Worm (Caenorhabditis elegans) whole organism, young adult: ENCODE data around the gene gpd-2.

Experiments
- B0035.1 ChIP-seq: sonication (generic microtip); optimal IDR thresholded peaks from 2 replicates; lab custom pipeline; 2016; ENCODE audit warnings: missing genetic modification characterization, mild to moderate bottlenecking, missing compliant biosample characterization, missing genotype, missing genetic modification reagents
- C17E4.6 ChIP-seq: fragments of 200-800 bp; sonication (Bioruptor generic); IDR thresholded peaks from 2 replicates; pipeline ENCODE4 v1.3.6; 2022; ENCODE audit warnings: missing genetic modification reagents, missing genetic modification characterization, missing compliant biosample characterization
- F22D6.2 ChIP-seq: sonication (generic microtip); optimal IDR thresholded peaks from 2 replicates; lab custom pipeline; 2016; ENCODE audit warnings: mild to moderate bottlenecking, missing genetic modification characterization, missing compliant biosample characterization
- F52B5.7 ChIP-seq: sonication (generic microtip); optimal IDR thresholded peaks from 2 replicates; lab custom pipeline; 2016; ENCODE audit warnings: mild to moderate bottlenecking, missing genetic modification characterization, missing compliant biosample characterization
- Y53F4B.3 ChIP-seq: fragments of 200-800 bp; sonication (Bioruptor generic); IDR thresholded peaks from 2 replicates; pipeline ENCODE4 v1.3.6; 2022; ENCODE audit warnings: missing genetic modification reagents, missing genetic modification characterization, missing compliant biosample characterization
- Y95B8A.8 ChIP-seq: fragments of 200-800 bp; sonication (Bioruptor generic); IDR thresholded peaks from 2 replicates; pipeline ENCODE4 v1.3.6; 2022; ENCODE audit warnings: missing genetic modification reagents, missing genetic modification characterization, missing compliant biosample characterization
- ZK185.1 ChIP-seq: sonication (generic microtip); optimal IDR thresholded peaks from 2 replicates; lab custom pipeline; 2016; ENCODE audit warnings: mild to moderate bottlenecking, missing genetic modification characterization, missing compliant biosample characterization; ENCODE audit not compliant: poor library complexity, severe bottlenecking
- attf-3 ChIP-seq: fragments of 200-800 bp; sonication (Bioruptor generic); conservative IDR thresholded peaks from 2 replicates; pipeline ENCODE4 v1.3.6; 2022; ENCODE audit warnings: missing genetic modification reagents, missing genetic modification characterization, missing compliant biosample characterization
- ceh-58 ChIP-seq: fragments of 200-800 bp; sonication (Bioruptor generic); IDR thresholded peaks from 2 replicates; pipeline ENCODE4 v1.3.6; 2022; ENCODE audit warnings: missing genetic modification characterization, missing compliant biosample characterization
- dox-1 ChIP-seq: fragments of 200-800 bp; sonication (Bioruptor generic); IDR thresholded peaks from 2 replicates; pipeline ENCODE4 v1.3.6; 2022; ENCODE audit warnings: missing genetic modification reagents, missing genetic modification characterization, missing compliant biosample characterization
- dpff-1 ChIP-seq: sonication (generic microtip); optimal IDR thresholded peaks from 2 replicates; lab custom pipeline; 2017; ENCODE audit warnings: mild to moderate bottlenecking, missing genetic modification characterization, missing compliant biosample characterization
- egl-18 ChIP-seq: fragments of 200-800 bp; sonication (Bioruptor generic); IDR thresholded peaks from 2 replicates; pipeline ENCODE4 v1.3.6; 2022; ENCODE audit warnings: missing genetic modification reagents, missing genetic modification characterization, missing compliant biosample characterization
- ekl-4 ChIP-seq: fragments of 200-800 bp; sonication (Bioruptor generic); IDR thresholded peaks from 2 replicates; pipeline ENCODE4 v1.3.6; 2022; ENCODE audit warnings: missing genetic modification reagents, missing genetic modification characterization, missing compliant biosample characterization
- hmg-20 ChIP-seq: fragments of 200-800 bp; sonication (Bioruptor generic); IDR thresholded peaks from 2 replicates; pipeline ENCODE4 v1.3.6; 2022; ENCODE audit warnings: missing genetic modification reagents, missing genetic modification characterization, missing compliant biosample characterization
- hsf-1 ChIP-seq: fragments of 200-800 bp; sonication (Bioruptor generic); IDR thresholded peaks from 2 replicates; pipeline ENCODE4 v1.3.6; 2022; ENCODE audit warnings: missing genetic modification reagents, missing genetic modification characterization, missing compliant biosample characterization
- let-526 ChIP-seq: fragments of 200-800 bp; sonication (Bioruptor generic); IDR thresholded peaks from 2 replicates; pipeline ENCODE4 v1.3.6; 2022; ENCODE audit warnings: missing genetic modification reagents, missing genetic modification characterization, missing compliant biosample characterization
- lin-26 ChIP-seq: fragments of 200-800 bp; sonication (Bioruptor generic); IDR thresholded peaks from 2 replicates; pipeline ENCODE4 v1.3.6; 2022; ENCODE audit warnings: missing genetic modification reagents, missing genetic modification characterization, missing compliant biosample characterization
- lin-35 ChIP-seq, 3 experiments: fragments of 150-350 bp in 2 of 3; sonication (generic microtip) in 1 of 3; optimal IDR thresholded peaks; 2 replicates each; lab custom pipeline; 2014 to 2018; ENCODE audit warnings: missing biosample characterization in 3 of 3, missing genetic modification characterization in 3 of 3, missing genetic modification reagents in 3 of 3
- lir-1 ChIP-seq: fragments of 200-800 bp; sonication (Bioruptor generic); conservative IDR thresholded peaks from 2 replicates; pipeline ENCODE4 v1.3.6; 2022; ENCODE audit warnings: missing genetic modification reagents, missing genetic modification characterization, missing compliant biosample characterization
- lsy-27 ChIP-seq: sonication (generic microtip); optimal IDR thresholded peaks from 2 replicates; lab custom pipeline; 2017; ENCODE audit warnings: missing genetic modification characterization, mild to moderate bottlenecking, missing compliant biosample characterization, antibody characterized with exemption, missing genotype, borderline replicate concordance; ENCODE audit not compliant: insufficient read depth
- madf-10 ChIP-seq: sonication (generic microtip); optimal IDR thresholded peaks from 2 replicates; lab custom pipeline; 2016; ENCODE audit warnings: mild to moderate bottlenecking, missing genetic modification characterization, missing compliant biosample characterization
- madf-3 ChIP-seq: fragments of 200-800 bp; sonication (Bioruptor generic); IDR thresholded peaks from 2 replicates; pipeline ENCODE4 v1.3.6; 2022; ENCODE audit warnings: missing genetic modification reagents, missing genetic modification characterization, missing compliant biosample characterization
- mel-28 ChIP-seq: sonication (generic microtip); optimal IDR thresholded peaks from 2 replicates; lab custom pipeline; 2016; ENCODE audit warnings: borderline replicate concordance, mild to moderate bottlenecking, missing genetic modification characterization, missing compliant biosample characterization
- mes-4 ChIP-seq: sonication (generic microtip); optimal IDR thresholded peaks from 2 replicates; lab custom pipeline; 2016; ENCODE audit warnings: missing genotype, missing genetic modification characterization, missing compliant biosample characterization
- mxl-1 ChIP-seq: sonication (generic microtip); optimal IDR thresholded peaks from 2 replicates; lab custom pipeline; 2016; ENCODE audit warnings: missing genetic modification characterization, missing compliant biosample characterization
- nfya-1 ChIP-seq: sonication (generic microtip); optimal IDR thresholded peaks from 2 replicates; lab custom pipeline; 2017; ENCODE audit warnings: antibody characterized with exemption, missing compliant biosample characterization, missing genetic modification characterization, borderline replicate concordance; ENCODE audit not compliant: insufficient read depth
- nfyb-1 ChIP-seq: fragments of 200-800 bp; sonication (Bioruptor generic); IDR thresholded peaks from 2 replicates; pipeline ENCODE4 v1.3.6; 2022; ENCODE audit warnings: missing genetic modification reagents, missing genetic modification characterization, missing compliant biosample characterization
- nhr-27 ChIP-seq: fragments of 200-800 bp; sonication (Bioruptor generic); optimal IDR thresholded peaks from 2 replicates; lab custom pipeline; 2018; ENCODE audit warnings: mild to moderate bottlenecking, missing genetic modification characterization, moderate library complexity, missing compliant biosample characterization
- pha-4 ChIP-seq: fragments of 150-350 bp; sonication (generic microtip); optimal IDR thresholded peaks from 2 replicates; lab custom pipeline; 2014; ENCODE audit warnings: missing biosample characterization, missing genetic modification reagents, missing genetic modification characterization
- snpc-4 ChIP-seq, 5 experiments: fragments of 150-350 bp in 1 of 5; sonication (generic microtip) in 4 of 5; optimal IDR thresholded peaks; 2 replicates each; lab custom pipeline; 2014 to 2018; ENCODE audit warnings: missing genetic modification characterization in 5 of 5, missing biosample characterization in 3 of 5, antibody characterized with exemption in 2 of 5, mild to moderate bottlenecking in 2 of 5, missing compliant biosample characterization in 2 of 5, missing genotype in 2 of 5, moderate library complexity in 2 of 5, missing genetic modification reagents in 1 of 5
- somi-1 ChIP-seq: fragments of 200-800 bp; sonication (Bioruptor generic); optimal IDR thresholded peaks from 2 replicates; lab custom pipeline; 2018; ENCODE audit warnings: mild to moderate bottlenecking, missing genetic modification characterization, missing compliant biosample characterization
- sptf-2 ChIP-seq: fragments of 200-800 bp; sonication (Bioruptor generic); optimal IDR thresholded peaks from 2 replicates; lab custom pipeline; 2018; ENCODE audit warnings: mild to moderate bottlenecking, missing genetic modification characterization, missing compliant biosample characterization
- zfh-2 ChIP-seq: fragments of 200-800 bp; sonication (Bioruptor generic); conservative IDR thresholded peaks from 2 replicates; pipeline ENCODE4 v1.3.6; 2022; ENCODE audit warnings: missing genetic modification reagents, missing genetic modification characterization, missing compliant biosample characterization
- ztf-18 ChIP-seq: sonication (generic microtip); optimal IDR thresholded peaks from 2 replicates; lab custom pipeline; 2016; ENCODE audit warnings: missing genotype, mild to moderate bottlenecking, missing genetic modification characterization, missing compliant biosample characterization
- ztf-28 ChIP-seq: fragments of 200-800 bp; sonication (Bioruptor generic); IDR thresholded peaks from 2 replicates; pipeline ENCODE4 v1.3.6; 2022; ENCODE audit warnings: missing genetic modification reagents, missing genetic modification characterization, missing compliant biosample characterization

gpd-2 gene

ce11 chrX:3114306-3115133 is at the start of gene gpd-2:
Gene gpd-2 (minus strand): TSS chrX:3114689.
- no peak for TF ChIP-seq mxl-1 (tag; lab: Kevin White, UChicago)
- peak; percentile 80 for TF ChIP-seq ZK185.1 (tag; lab: Kevin White, UChicago)
- no peak for TF ChIP-seq C17E4.6 (GFP tag; lab: Robert Waterston, UW)
- TF ChIP-seq snpc-4 (GFP tag; optimal IDR thresholded peaks at IDR 0.05; lab: Kevin White, UChicago), result no peak
- TF ChIP-seq snpc-4 (tag; optimal IDR thresholded peaks at IDR 0.05; lab: Kevin White, UChicago), result no peak
- no peak for TF ChIP-seq dpff-1 (tag; lab: Kevin White, UChicago)
- TF ChIP-seq B0035.1, result no peak
- TF ChIP-seq ekl-4 (GFP tag; lab: Robert Waterston, UW), result peak; percentile 23; the same call in 1 of the 2 replicates
- no peak for TF ChIP-seq lin-35 (GFP tag; optimal IDR thresholded peaks at IDR 0.05; lab: Kevin White, UChicago)
- 0 out of 2 replicates have a peak, but pooled peaks have one; percentile 31 for TF ChIP-seq let-526 (GFP tag; lab: Robert Waterston, UW)
- TF ChIP-seq lir-1 (GFP tag; lab: Robert Waterston, UW), result no peak
- no peak for TF ChIP-seq sptf-2 (GFP tag; lab: Kevin White, UChicago)
- 0 out of 2 replicates have a peak, but pooled peaks have one; percentile 22 for TF ChIP-seq dox-1
- TF ChIP-seq zfh-2 (GFP tag; lab: Robert Waterston, UW), result no peak
- TF ChIP-seq Y53F4B.3, result no peak
- no peak for TF ChIP-seq Y95B8A.8 (GFP tag; lab: Robert Waterston, UW)
- peak; percentile 43; the same call in 1 of the 2 replicates for TF ChIP-seq madf-3 (GFP tag; lab: Robert Waterston, UW)
- TF ChIP-seq ztf-18 (tag; lab: Kevin White, UChicago), result no peak
- TF ChIP-seq nfyb-1, result peak; percentile 66

ce11 chrX:3163972-3164575 is 49.6 kb upstream of the gpd-2 start, which contains the start of gene syx-6:
Gene syx-6 (plus strand): TSS chrX:3164525.
- TF ChIP-seq snpc-4 (GFP tag; optimal IDR thresholded peaks at IDR 0.05; lab: Kevin White, UChicago) (no peak), snpc-4 (tag; optimal IDR thresholded peaks at IDR 0.05; lab: Kevin White, UChicago) (no peak), lin-26 (no peak), F22D6.2 (tag; lab: Kevin White, UChicago) (no peak), ceh-58 (no peak), mes-4 (tag; lab: Kevin White, UChicago) (no peak), ekl-4 (GFP tag; lab: Robert Waterston, UW) (no peak), ztf-28 (GFP tag; lab: Robert Waterston, UW) (no peak), hsf-1 (no peak), hmg-20 (no peak), egl-18 (GFP tag; lab: Robert Waterston, UW) (no peak), nfya-1 (tag; lab: Kevin White, UChicago) (no peak), nhr-27 (tag; lab: Kevin White, UChicago) (no peak), mel-28 (no peak), somi-1 (GFP tag; lab: Kevin White, UChicago) (no peak), F52B5.7 (tag; lab: Kevin White, UChicago) (no peak), lsy-27 (tag; lab: Kevin White, UChicago) (no peak)

ce11 chrX:3159542-3159941 is 45.1 kb upstream of the gpd-2 start, which contains the start of gene gcc-1:
Gene gcc-1 (plus strand): TSS chrX:3159940.
- TF ChIP-seq madf-10 (tag; lab: Kevin White, UChicago) (no peak), pha-4 (peak; percentile 0), madf-3 (GFP tag; lab: Robert Waterston, UW) (0 out of 2 replicates have a peak, but pooled peaks have one; percentile 5), attf-3 (GFP tag; lab: Robert Waterston, UW) (peak; percentile 89)
